Fruit fly (Drosophila melanogaster) whole organism, embryonic: ENCODE results near the gene CG14367.

Experiments
- B-H1 ChIP-seq: fragments of 200-800 bp; sonication (Bioruptor generic); IDR thresholded peaks from 3 replicates; pipeline ENCODE4 v1.3.6; 2022; ENCODE audit warnings: missing biosample characterization, missing genetic modification characterization
- B-H2 ChIP-seq: fragments of 200-800 bp; sonication (Bioruptor generic); optimal IDR thresholded peaks from 2 replicates; lab custom pipeline; 2018; ENCODE audit warnings: missing biosample characterization, mild to moderate bottlenecking, missing genetic modification characterization
- CG10147 ChIP-seq: fragments of 200-800 bp; sonication (Bioruptor generic); optimal IDR thresholded peaks from 2 replicates; lab custom pipeline; 2019; ENCODE audit warnings: missing biosample characterization, mild to moderate bottlenecking, missing genetic modification characterization, moderate library complexity
- CG10431 ChIP-seq: fragments of 200-800 bp; sonication (Bioruptor generic); optimal IDR thresholded peaks from 3 replicates; lab custom pipeline; 2018; ENCODE audit warnings: missing biosample characterization, mild to moderate bottlenecking, missing genetic modification characterization
- CG11696 ChIP-seq: fragments of 200-800 bp; sonication (Bioruptor generic); IDR thresholded peaks from 2 replicates; pipeline ENCODE4 v1.3.6; 2022; ENCODE audit warnings: missing biosample characterization, missing genetic modification characterization
- CG11723 ChIP-seq: fragments of 200-800 bp; sonication (Bioruptor generic); optimal IDR thresholded peaks from 2 replicates; lab custom pipeline; 2017; ENCODE audit warnings: missing biosample characterization, mild to moderate bottlenecking, missing genetic modification characterization
- CG13424 ChIP-seq: fragments of 200-800 bp; sonication (Bioruptor generic); optimal IDR thresholded peaks from 2 replicates; lab custom pipeline; 2019; ENCODE audit warnings: missing biosample characterization, mild to moderate bottlenecking, missing genetic modification characterization, moderate library complexity
- CG15073 ChIP-seq: fragments of 200-800 bp; sonication (Bioruptor generic); optimal IDR thresholded peaks from 2 replicates; lab custom pipeline; 2016; ENCODE audit warnings: missing biosample characterization, missing genetic modification characterization
- CG1603 ChIP-seq: fragments of 200-800 bp; sonication (Bioruptor generic); optimal IDR thresholded peaks from 2 replicates; lab custom pipeline; 2019; ENCODE audit warnings: missing biosample characterization, mild to moderate bottlenecking, missing genetic modification characterization, moderate library complexity
- CG16779 ChIP-seq: fragments of 200-800 bp; sonication (Bioruptor generic); IDR thresholded peaks from 2 replicates; pipeline ENCODE4 v1.3.6; 2022; ENCODE audit warnings: missing biosample characterization, missing genetic modification characterization
- CG18011 ChIP-seq: fragments of 200-800 bp; sonication (Bioruptor generic); optimal IDR thresholded peaks from 2 replicates; lab custom pipeline; 2017; ENCODE audit warnings: missing biosample characterization, missing genetic modification characterization, mild to moderate bottlenecking, moderate library complexity, missing genotype
- CG2116 ChIP-seq: fragments of 200-800 bp; sonication (Bioruptor generic); optimal IDR thresholded peaks from 3 replicates; lab custom pipeline; 2018; ENCODE audit warnings: missing biosample characterization, mild to moderate bottlenecking, missing genetic modification characterization
- CG2202 ChIP-seq: fragments of 200-800 bp; sonication (Bioruptor generic); optimal IDR thresholded peaks from 2 replicates; lab custom pipeline; 2018; ENCODE audit warnings: missing biosample characterization, mild to moderate bottlenecking, missing genetic modification characterization
- CG2678 ChIP-seq: fragments of 200-800 bp; sonication (Bioruptor generic); optimal IDR thresholded peaks from 3 replicates; lab custom pipeline; 2019; ENCODE audit warnings: missing biosample characterization, mild to moderate bottlenecking, missing genetic modification characterization, moderate library complexity
- CG2875 ChIP-seq: fragments of 200-800 bp; sonication (Bioruptor generic); optimal IDR thresholded peaks from 2 replicates; lab custom pipeline; 2017; ENCODE audit warnings: missing biosample characterization, mild to moderate bottlenecking, missing genetic modification characterization, missing genetic modification reagents
- CG30020 ChIP-seq: fragments of 200-800 bp; optimal IDR thresholded peaks from 2 replicates; lab custom pipeline; 2019; ENCODE audit warnings: missing biosample characterization, mild to moderate bottlenecking, missing genetic modification characterization, moderate library complexity
- CG3065 ChIP-seq: fragments of 200-800 bp; sonication (Bioruptor generic); optimal IDR thresholded peaks from 2 replicates; lab custom pipeline; 2016; ENCODE audit warnings: missing biosample characterization, missing genetic modification characterization
- CG3281 ChIP-seq: fragments of 200-800 bp; sonication (Bioruptor generic); optimal IDR thresholded peaks from 3 replicates; lab custom pipeline; 2017; ENCODE audit warnings: missing biosample characterization, mild to moderate bottlenecking, missing genetic modification characterization
- CG34422 ChIP-seq: fragments of 200-800 bp; sonication (Bioruptor generic); IDR thresholded peaks from 3 replicates; pipeline ENCODE4 v1.3.6; 2022; ENCODE audit warnings: missing biosample characterization, missing genetic modification characterization
- CG3726 ChIP-seq: fragments of 200-800 bp; sonication (Bioruptor generic); IDR thresholded peaks from 3 replicates; pipeline ENCODE4, ENCODE4 v1.3.6; 2022; ENCODE audit warnings: missing biosample characterization, missing genetic modification characterization
- CG4404 ChIP-seq: fragments of 200-800 bp; sonication (Bioruptor generic); IDR thresholded peaks from 2 replicates; pipeline ENCODE4 v1.3.6; 2022; ENCODE audit warnings: missing biosample characterization, missing genetic modification characterization
- CG4617 ChIP-seq: fragments of 200-800 bp; sonication (Bioruptor generic); optimal IDR thresholded peaks from 3 replicates; lab custom pipeline; 2016; ENCODE audit warnings: missing biosample characterization, missing genetic modification characterization, borderline replicate concordance
- CG6689 ChIP-seq: fragments of 200-800 bp; sonication (Bioruptor generic); IDR thresholded peaks from 2 replicates; pipeline ENCODE4 v1.3.6; 2022; ENCODE audit warnings: missing biosample characterization, missing genetic modification characterization
- CG6854 ChIP-seq: fragments of 200-800 bp; sonication (Bioruptor generic); optimal IDR thresholded peaks from 3 replicates; lab custom pipeline; 2017; ENCODE audit warnings: missing biosample characterization, mild to moderate bottlenecking, missing genetic modification characterization
- CG7745 ChIP-seq: fragments of 200-800 bp; sonication (Bioruptor generic); optimal IDR thresholded peaks from 2 replicates; lab custom pipeline; 2018; ENCODE audit warnings: missing biosample characterization, mild to moderate bottlenecking, missing genetic modification characterization, moderate library complexity
- CG8089 ChIP-seq: fragments of 200-800 bp; sonication (Bioruptor generic); optimal IDR thresholded peaks from 3 replicates; lab custom pipeline; 2016; ENCODE audit warnings: missing biosample characterization, missing genetic modification characterization
- CG8388 ChIP-seq: fragments of 200-800 bp; sonication (Bioruptor generic); optimal IDR thresholded peaks from 2 replicates; lab custom pipeline; 2019; ENCODE audit warnings: missing biosample characterization, mild to moderate bottlenecking, missing genetic modification characterization, moderate library complexity
- Dek ChIP-seq: fragments of 200-800 bp; sonication (Bioruptor generic); optimal IDR thresholded peaks from 3 replicates; lab custom pipeline; 2019; ENCODE audit warnings: missing biosample characterization, mild to moderate bottlenecking, missing genetic modification characterization, moderate library complexity
- Doc2 ChIP-seq: fragments of 200-800 bp; sonication (Bioruptor generic); IDR thresholded peaks from 2 replicates; pipeline ENCODE4 v1.3.6; 2022; ENCODE audit warnings: missing biosample characterization, missing genetic modification characterization
- Drgx ChIP-seq: fragments of 200-800 bp; sonication (Bioruptor generic); IDR thresholded peaks from 2 replicates; pipeline ENCODE4 v1.3.6; 2022; ENCODE audit warnings: missing biosample characterization, missing genetic modification characterization
- E2f2 ChIP-seq: fragments of 200-800 bp; sonication (Bioruptor generic); IDR thresholded peaks from 2 replicates; pipeline ENCODE4 v1.3.6; 2022; ENCODE audit warnings: missing biosample characterization, missing genetic modification characterization
- Ets97D ChIP-seq: fragments of 200-800 bp; sonication (Bioruptor generic); optimal IDR thresholded peaks from 3 replicates; lab custom pipeline; 2016; ENCODE audit warnings: missing biosample characterization, missing genetic modification characterization
- Fer1 ChIP-seq: fragments of 200-800 bp; sonication (Bioruptor generic); optimal IDR thresholded peaks from 2 replicates; lab custom pipeline; 2017; ENCODE audit warnings: missing biosample characterization, mild to moderate bottlenecking, missing genetic modification characterization
- HLH54F ChIP-seq: fragments of 200-800 bp; sonication (Bioruptor generic); optimal IDR thresholded peaks from 3 replicates; lab custom pipeline; 2016; ENCODE audit warnings: missing biosample characterization, missing genetic modification characterization
- HmgZ ChIP-seq: fragments of 200-800 bp; sonication (Bioruptor generic); optimal IDR thresholded peaks from 2 replicates; lab custom pipeline; 2018; ENCODE audit warnings: missing biosample characterization, mild to moderate bottlenecking, missing genetic modification characterization
- Mrtf ChIP-seq: fragments of 200-800 bp; sonication (Bioruptor generic); IDR thresholded peaks from 3 replicates; pipeline ENCODE4 v1.3.6; 2022; ENCODE audit warnings: missing biosample characterization, missing genetic modification characterization
- Trl ChIP-seq, 3 experiments: fragments of >200 bp in 2 of 3; fragments of 200-800 bp in 1 of 3; sonication (Bioruptor generic) in 1 of 3; optimal IDR thresholded peaks; 2 replicates in 1 of 3; 3 replicates in 2 of 3; lab custom pipeline; 2016 to 2017; ENCODE audit warnings: missing biosample characterization in 1 of 3, missing genetic modification characterization in 1 of 3
- bab2 ChIP-seq: fragments of 200-800 bp; sonication (Bioruptor generic); optimal IDR thresholded peaks from 2 replicates; lab custom pipeline; 2016; ENCODE audit warnings: missing biosample characterization, missing genetic modification characterization
- cg ChIP-seq: fragments of 200-800 bp; sonication (Bioruptor generic); optimal IDR thresholded peaks from 3 replicates; lab custom pipeline; 2019; ENCODE audit warnings: missing biosample characterization, mild to moderate bottlenecking, missing genetic modification characterization, moderate library complexity
- danr ChIP-seq: fragments of 200-800 bp; sonication (Bioruptor generic); IDR thresholded peaks from 2 replicates; pipeline ENCODE4 v1.3.6; 2022; ENCODE audit warnings: missing biosample characterization, missing genetic modification characterization
- ems ChIP-seq: fragments of 200-800 bp; sonication (Bioruptor generic); optimal IDR thresholded peaks from 3 replicates; lab custom pipeline; 2016; ENCODE audit warnings: missing biosample characterization, missing genetic modification characterization
- exex ChIP-seq: fragments of 200-800 bp; sonication (Bioruptor generic); optimal IDR thresholded peaks from 4 replicates; lab custom pipeline; 2018; ENCODE audit warnings: missing biosample characterization, mild to moderate bottlenecking, missing genetic modification characterization, moderate library complexity
- fd64A ChIP-seq: fragments of 200-800 bp; sonication (Bioruptor generic); optimal IDR thresholded peaks from 3 replicates; lab custom pipeline; 2018; ENCODE audit warnings: missing biosample characterization, mild to moderate bottlenecking, missing genetic modification characterization
- ftz-f1 ChIP-seq: fragments of 200-800 bp; sonication (Bioruptor generic); optimal IDR thresholded peaks from 2 replicates; lab custom pipeline; 2016; ENCODE audit warnings: missing biosample characterization, missing genetic modification characterization
- pros ChIP-seq: fragments of 200-800 bp; sonication (Bioruptor generic); optimal IDR thresholded peaks from 3 replicates; lab custom pipeline; 2019; ENCODE audit warnings: missing biosample characterization, mild to moderate bottlenecking, missing genetic modification characterization, moderate library complexity
- repo ChIP-seq: fragments of 200-800 bp; sonication (Bioruptor generic); optimal IDR thresholded peaks from 2 replicates; lab custom pipeline; 2016; ENCODE audit warnings: missing biosample characterization, missing genetic modification characterization
- shn ChIP-seq: fragments of 200-800 bp; sonication (Bioruptor generic); optimal IDR thresholded peaks from 3 replicates; lab custom pipeline; 2016; ENCODE audit warnings: missing biosample characterization, missing genetic modification characterization
- sima ChIP-seq: fragments of 200-800 bp; sonication (Bioruptor generic); optimal IDR thresholded peaks from 2 replicates; lab custom pipeline; 2016; ENCODE audit warnings: missing biosample characterization, missing genetic modification characterization
- slp2 ChIP-seq: fragments of 200-800 bp; sonication (Bioruptor generic); optimal IDR thresholded peaks from 2 replicates; lab custom pipeline; 2016; ENCODE audit warnings: missing biosample characterization, missing genetic modification characterization
- zfh1 ChIP-seq: fragments of 200-800 bp; sonication (Bioruptor generic); IDR thresholded peaks from 3 replicates; pipeline ENCODE4 v1.3.6; 2022; ENCODE audit warnings: missing biosample characterization, missing genetic modification characterization

The CG14367 gene

dm6 chr3R:13715012-13715673, 21.3 kb downstream of the CG14367 start, which contains the start of gene kmr (continued):
- no peak for TF ChIP-seq Mrtf
- peak; percentile 67 for TF ChIP-seq B-H2
- no peak for TF ChIP-seq CG13424 (tag; lab: Kevin White, UChicago)
- no peak for TF ChIP-seq CG6689 (GFP tag; lab: Robert Waterston, UW)
- TF ChIP-seq ems = no peak
- no peak for TF ChIP-seq HLH54F (GFP tag; lab: Kevin White, UChicago)
- peak; percentile 59 for TF ChIP-seq CG3281 (GFP tag; lab: Kevin White, UChicago)
- peak; percentile 64; the same call in 1 of the 3 replicates for TF ChIP-seq CG34422 (GFP tag; lab: Robert Waterston, UW)
- TF ChIP-seq CG4617 (GFP tag; lab: Kevin White, UChicago) = no peak
- TF ChIP-seq Ets97D (GFP tag; lab: Kevin White, UChicago) = no peak
- no peak for TF ChIP-seq CG4404 (GFP tag; lab: Robert Waterston, UW)
- no peak for TF ChIP-seq CG11723 (GFP tag; lab: Kevin White, UChicago)
- TF ChIP-seq zfh1 = no peak; the same call in 2 of the 3 replicates
- peak; percentile 23 for TF ChIP-seq CG2678
- no peak for TF ChIP-seq exex (tag; lab: Kevin White, UChicago)
- peak; percentile 48 for TF ChIP-seq CG2202 (tag; lab: Kevin White, UChicago)
- peak; percentile 55; the same call in 1 of the 2 replicates for TF ChIP-seq Drgx (GFP tag; lab: Robert Waterston, UW)
- TF ChIP-seq CG30020 (tag; lab: Kevin White, UChicago) = no peak
- TF ChIP-seq shn = no peak
- peak; percentile 49 for TF ChIP-seq CG2875 (GFP tag; lab: Kevin White, UChicago)
- TF ChIP-seq CG10147 (GFP tag; lab: Kevin White, UChicago) = no peak
- peak; percentile 15 for TF ChIP-seq CG8089 (GFP tag; lab: Kevin White, UChicago)
- no peak for TF ChIP-seq CG18011 (GFP tag; lab: Kevin White, UChicago)
- no peak; the same call in 2 of the 3 replicates for TF ChIP-seq B-H1 (GFP tag; lab: Robert Waterston, UW)
- TF ChIP-seq ftz-f1 (GFP tag; lab: Kevin White, UChicago) = peak; percentile 29
- TF ChIP-seq fd64A (GFP tag; lab: Kevin White, UChicago) = no peak
- TF ChIP-seq bab2 (GFP tag; lab: Kevin White, UChicago) = no peak
- TF ChIP-seq Dek (tag; lab: Kevin White, UChicago) = peak; percentile 5
- TF ChIP-seq E2f2 (GFP tag; lab: Robert Waterston, UW) = peak; percentile 12; the same call in 1 of the 2 replicates
- no peak for TF ChIP-seq sima (GFP tag; lab: Kevin White, UChicago)
- no peak for TF ChIP-seq CG3726
- TF ChIP-seq CG15073 = no peak
- peak; percentile 15 for TF ChIP-seq repo (GFP tag; lab: Kevin White, UChicago)
- no peak; the same call in 1 of the 2 replicates for TF ChIP-seq CG11696 (GFP tag; lab: Robert Waterston, UW)
- peak; percentile 39 for TF ChIP-seq CG1603 (tag; lab: Kevin White, UChicago)
- no peak for TF ChIP-seq CG7745
- no peak for TF ChIP-seq slp2
- peak; percentile 29 for TF ChIP-seq CG10431 (GFP tag; lab: Kevin White, UChicago)
- TF ChIP-seq Doc2 = no peak
- peak; percentile 65 for TF ChIP-seq cg (GFP tag; lab: Kevin White, UChicago)
- no peak for TF ChIP-seq Trl (optimal IDR thresholded peaks at IDR 0.05; lab: Kevin White, UChicago)
- TF ChIP-seq Trl (GFP tag; optimal IDR thresholded peaks at IDR 0.05; lab: Kevin White, UChicago) = peak; percentile 42
- TF ChIP-seq CG6854 (GFP tag; lab: Kevin White, UChicago) = peak; percentile 69
- TF ChIP-seq danr (GFP tag; lab: Robert Waterston, UW) = no peak
- peak; percentile 19 for TF ChIP-seq CG2116 (GFP tag; lab: Kevin White, UChicago)
- no peak for TF ChIP-seq CG8388 (GFP tag; lab: Kevin White, UChicago)
- TF ChIP-seq HmgZ (tag; lab: Kevin White, UChicago) = peak; percentile 47
- TF ChIP-seq Fer1 (GFP tag; lab: Kevin White, UChicago) = peak; percentile 77
- TF ChIP-seq CG3065 (GFP tag; lab: Kevin White, UChicago) = no peak
- peak; percentile 72 for TF ChIP-seq pros
- no peak for TF ChIP-seq CG16779
